Worm (Caenorhabditis elegans) whole organism, L4/young adult: ENCODE results near the gene ins-10.

ENCODE experiments used
- W03F9.2 ChIP-seq: fragments of 150-350 bp; optimal IDR thresholded peaks from 2 replicates; lab custom pipeline; 2014; ENCODE audit warnings: missing biosample characterization, missing genetic modification characterization
- dao-5 ChIP-seq: sonication (generic microtip); optimal IDR thresholded peaks from 2 replicates; lab custom pipeline; 2016; ENCODE audit warnings: missing genotype, missing genetic modification characterization, moderate library complexity, missing compliant biosample characterization
- him-1 ChIP-seq: sonication (generic microtip); optimal IDR thresholded peaks from 2 replicates; lab custom pipeline; 2016; ENCODE audit warnings: missing genotype, missing genetic modification reagents, missing genetic modification characterization, missing compliant biosample characterization

ce11 chrV:14074160-14074559 is 40.4 kb downstream of the ins-10 start, which contains the start of gene D1086.11:
- TF ChIP-seq dao-5 (tag; lab: Kevin White, UChicago) = no peak
- TF ChIP-seq W03F9.2 (tag; lab: Kevin White, UChicago) = no peak
- TF ChIP-seq him-1 (tag; lab: Kevin White, UChicago) = no peak
